Worm (Caenorhabditis elegans): ENCODE measurements around the gene eif-3.B.
A peak's percentile ranks its signal among the peaks of the same experiment; 100 is the strongest.

ce11 chrII:14778092-14778491, 17.1 kb upstream of the eif-3.B start, which contains the start of gene Y54E2A.8:
- TF ChIP-seq F49E8.2 (tag; optimal IDR thresholded peaks at IDR 0.05; ENCODE audit: insufficient read depth) (peak; percentile 16), egrh-3 (GFP tag; IDR thresholded peaks at IDR 0.05) (no peak), F39B2.1 (GFP tag; IDR thresholded peaks at IDR 0.05) (no peak), F55B11.4 (tag; optimal IDR thresholded peaks at IDR 0.05; ENCODE audit: borderline replicate concordance, insufficient read depth) (no peak), nhr-80 (tag; optimal IDR thresholded peaks at IDR 0.05) (no peak), pbrm-1 (GFP tag; IDR thresholded peaks at IDR 0.05) (no peak), ztf-6 (GFP tag; IDR thresholded peaks at IDR 0.05) (no peak), madf-6 (GFP tag; IDR thresholded peaks at IDR 0.05) (peak; percentile 92), tbx-9 (tag; optimal IDR thresholded peaks at IDR 0.05; ENCODE audit: borderline replicate concordance) (no peak), unc-62 (GFP tag; optimal IDR thresholded peaks at IDR 0.05) (no peak), egl-44 (GFP tag; IDR thresholded peaks at IDR 0.05) (no peak)

All from whole organism, young adult.